Worm (Caenorhabditis elegans) whole organism, L4 larva: ENCODE measurements around the gene T06E6.15.

ENCODE experiments used
- D1046.2 ChIP-seq: fragments of 200-800 bp; sonication (Bioruptor generic); IDR thresholded peaks from 2 replicates; pipeline ENCODE4 v1.3.6; 2022; ENCODE audit warnings: missing genetic modification characterization, missing compliant biosample characterization
- T20F7.1 ChIP-seq: fragments of 200-800 bp; sonication (Bioruptor generic); optimal IDR thresholded peaks from 2 replicates; lab custom pipeline; 2018; ENCODE audit warnings: mild to moderate bottlenecking, missing genetic modification characterization, missing compliant biosample characterization
- T26A8.4 ChIP-seq: fragments of 200-800 bp; sonication (Bioruptor generic); IDR thresholded peaks from 2 replicates; pipeline ENCODE4 v1.3.6; 2022; ENCODE audit warnings: missing genetic modification characterization, missing compliant biosample characterization
- Y75B8A.6 ChIP-seq: fragments of 200-800 bp; sonication (Bioruptor generic); IDR thresholded peaks from 2 replicates; pipeline ENCODE4 v1.3.6; 2022; ENCODE audit warnings: missing genetic modification reagents, missing genetic modification characterization, missing compliant biosample characterization
- daf-16 ChIP-seq, 3 experiments: sonication (generic microtip); optimal IDR thresholded peaks; 2 replicates each; lab custom pipeline; 2016 to 2017; ENCODE audit warnings: missing genetic modification characterization in 3 of 3, missing genetic modification reagents in 3 of 3, mild to moderate bottlenecking in 2 of 3, missing compliant biosample characterization in 2 of 3, missing biosample characterization in 1 of 3, moderate library complexity in 1 of 3
- dmd-6 ChIP-seq: fragments of 200-800 bp; sonication (Bioruptor generic); IDR thresholded peaks from 2 replicates; pipeline ENCODE4 v1.3.6; 2022; ENCODE audit warnings: missing genetic modification reagents, missing genetic modification characterization, missing compliant biosample characterization
- dpl-1 ChIP-seq: fragments of 150-350 bp; optimal IDR thresholded peaks from 2 replicates; lab custom pipeline; 2014; ENCODE audit warnings: missing biosample characterization, missing genetic modification reagents, missing genetic modification characterization
- dve-1 ChIP-seq: sonication (generic microtip); optimal IDR thresholded peaks from 2 replicates; lab custom pipeline; 2017; ENCODE audit warnings: antibody characterized with exemption, mild to moderate bottlenecking, missing genetic modification characterization, missing compliant biosample characterization; ENCODE audit not compliant: insufficient read depth
- egl-43 ChIP-seq: fragments of 200-800 bp; sonication (Bioruptor generic); IDR thresholded peaks from 2 replicates; pipeline ENCODE4 v1.3.6; 2022; ENCODE audit warnings: missing genetic modification reagents, missing genetic modification characterization, missing compliant biosample characterization
- gei-8 ChIP-seq: fragments of 200-800 bp; sonication (Bioruptor generic); optimal IDR thresholded peaks from 2 replicates; lab custom pipeline; 2018; ENCODE audit warnings: mild to moderate bottlenecking, missing genetic modification characterization, missing compliant biosample characterization
- hif-1 ChIP-seq, 2 experiments: sonication (generic microtip); optimal IDR thresholded peaks; 2 replicates each; lab custom pipeline; 2016 to 2017; ENCODE audit warnings: missing compliant biosample characterization in 2 of 2, missing genetic modification characterization in 2 of 2, missing genetic modification reagents in 2 of 2, missing genotype in 2 of 2, mild to moderate bottlenecking in 1 of 2
- hlh-11 ChIP-seq: fragments of 200-800 bp; sonication (Bioruptor generic); optimal IDR thresholded peaks from 2 replicates; lab custom pipeline; 2018; ENCODE audit warnings: mild to moderate bottlenecking, missing genetic modification characterization, missing compliant biosample characterization
- hmg-1.1 ChIP-seq: fragments of 200-800 bp; sonication (Bioruptor generic); IDR thresholded peaks from 2 replicates; pipeline ENCODE4 v1.3.6; 2022; ENCODE audit warnings: missing genetic modification reagents, missing genetic modification characterization, missing compliant biosample characterization
- lin-1 ChIP-seq: fragments of 200-800 bp; sonication (Bioruptor generic); IDR thresholded peaks from 2 replicates; pipeline ENCODE4 v1.3.6; 2022; ENCODE audit warnings: missing genetic modification reagents, missing genetic modification characterization, missing compliant biosample characterization
- lin-39 ChIP-seq: fragments of 150-350 bp; optimal IDR thresholded peaks from 2 replicates; lab custom pipeline; 2014; ENCODE audit warnings: missing biosample characterization, missing genetic modification reagents, missing genetic modification characterization
- lsy-2 ChIP-seq, 2 experiments: fragments of 150-350 bp in 1 of 2; sonication (generic microtip) in 1 of 2; optimal IDR thresholded peaks; 2 replicates each; lab custom pipeline; 2014 to 2017; ENCODE audit warnings: missing biosample characterization in 2 of 2, missing genetic modification characterization in 2 of 2
- madf-5 ChIP-seq, 2 experiments: fragments of 200-800 bp; sonication (Bioruptor generic); IDR thresholded peaks; 2 replicates each; pipeline ENCODE4 v1.3.6; 2022; ENCODE audit warnings: missing compliant biosample characterization in 2 of 2, missing genetic modification characterization in 2 of 2
- madf-9 ChIP-seq: fragments of 200-800 bp; sonication (Bioruptor generic); conservative IDR thresholded peaks from 2 replicates; pipeline ENCODE4 v1.3.6; 2022; ENCODE audit warnings: missing genetic modification reagents, missing genetic modification characterization, missing compliant biosample characterization
- mdl-1 ChIP-seq, 2 experiments: fragments of 150-350 bp in 1 of 2; sonication (generic microtip) in 1 of 2; optimal IDR thresholded peaks; 2 replicates each; lab custom pipeline; 2014 to 2017; ENCODE audit warnings: missing biosample characterization in 2 of 2, missing genetic modification characterization in 2 of 2
- mep-1 ChIP-seq: fragments of 150-350 bp; sonication (generic microtip); optimal IDR thresholded peaks from 3 replicates; lab custom pipeline; 2014; ENCODE audit warnings: missing biosample characterization, missing genetic modification characterization
- mxl-2 ChIP-seq: fragments of 200-800 bp; sonication (Bioruptor generic); conservative IDR thresholded peaks from 2 replicates; pipeline ENCODE4 v1.3.6; 2022; ENCODE audit warnings: missing genetic modification reagents, missing genetic modification characterization, missing compliant biosample characterization
- nhr-102 ChIP-seq: sonication (generic microtip); optimal IDR thresholded peaks from 2 replicates; lab custom pipeline; 2016; ENCODE audit warnings: mild to moderate bottlenecking, missing genetic modification characterization, moderate library complexity, missing compliant biosample characterization
- nhr-28 ChIP-seq: fragments of 150-350 bp; optimal IDR thresholded peaks from 2 replicates; lab custom pipeline; 2014; ENCODE audit warnings: missing biosample characterization, missing genetic modification characterization
- nhr-48 ChIP-seq: sonication (generic microtip); optimal IDR thresholded peaks from 2 replicates; lab custom pipeline; 2016; ENCODE audit warnings: mild to moderate bottlenecking, missing genetic modification characterization, missing compliant biosample characterization
- nhr-6 ChIP-seq: fragments of 150-350 bp; optimal IDR thresholded peaks from 2 replicates; lab custom pipeline; 2014; ENCODE audit warnings: missing biosample characterization, missing genetic modification characterization
- nhr-77 ChIP-seq: fragments of 150-350 bp; optimal IDR thresholded peaks from 2 replicates; lab custom pipeline; 2014; ENCODE audit warnings: missing biosample characterization, missing genetic modification characterization
- pqm-1 ChIP-seq: sonication (generic microtip); optimal IDR thresholded peaks from 2 replicates; lab custom pipeline; 2017; ENCODE audit warnings: missing biosample characterization, missing genetic modification characterization
- snpc-1.2 ChIP-seq: fragments of 200-800 bp; sonication (Bioruptor generic); IDR thresholded peaks from 2 replicates; pipeline ENCODE4 v1.3.6; 2022; ENCODE audit warnings: missing genetic modification reagents, missing genetic modification characterization, missing compliant biosample characterization
- spr-1 ChIP-seq: sonication (generic microtip); optimal IDR thresholded peaks from 2 replicates; lab custom pipeline; 2016; ENCODE audit warnings: mild to moderate bottlenecking, missing genetic modification characterization, missing compliant biosample characterization
- spr-3 ChIP-seq: fragments of 200-800 bp; sonication (Bioruptor generic); optimal IDR thresholded peaks from 2 replicates; lab custom pipeline; 2018; ENCODE audit warnings: mild to moderate bottlenecking, missing genetic modification characterization, missing compliant biosample characterization
- tag-97 ChIP-seq: fragments of 200-800 bp; sonication (Bioruptor generic); IDR thresholded peaks from 2 replicates; pipeline ENCODE4 v1.3.6; 2022; ENCODE audit warnings: missing genetic modification characterization, missing compliant biosample characterization
- unc-62 ChIP-seq, 3 experiments: fragments of 150-350 bp in 1 of 3; sonication (generic microtip); optimal IDR thresholded peaks in 2 of 3; peaks in 1 of 3; 1 replicate in 1 of 3; 2 replicates in 2 of 3; lab custom pipeline; 2014 to 2017; ENCODE audit warnings: missing biosample characterization in 3 of 3, missing genetic modification characterization in 3 of 3, missing genetic modification reagents in 3 of 3, missing genotype in 1 of 3
- zip-11 ChIP-seq: fragments of 200-800 bp; sonication (Bioruptor generic); IDR thresholded peaks from 2 replicates; pipeline ENCODE4 v1.3.6; 2022; ENCODE audit warnings: missing genetic modification characterization, missing compliant biosample characterization
- ztf-7 ChIP-seq: fragments of 150-350 bp; optimal IDR thresholded peaks from 2 replicates; lab custom pipeline; 2014; ENCODE audit warnings: missing biosample characterization, missing genetic modification characterization

T06E6.15 gene

ce11 chrV:15367770-15368169 is 31.8 kb downstream of the T06E6.15 start:
- TF ChIP-seq T20F7.1 (GFP tag; lab: Kevin White, UChicago) (no peak), unc-62 (GFP tag; optimal IDR thresholded peaks at IDR 0.05 in 1 of 2; lab: Kevin White, UChicago) (peak in 1 of 2 experiments; percentile 95), unc-62 (tag; optimal IDR thresholded peaks at IDR 0.05; lab: Kevin White, UChicago) (no peak)

- TF ChIP-seq nhr-28, result peak; percentile 14
Measured at ce11 chrV:15361412-15361811, 38.2 kb downstream of the T06E6.15 start, which contains the start of gene ech-1.1. Gene ech-1.1, minus strand, starts transcription at chrV:15361512.

ce11 chrV:15354648-15355047 is 44.9 kb downstream of the T06E6.15 start, which contains the start of gene C29F3.7:
Gene C29F3.7, plus strand, starts transcription at chrV:15354901.
- TF ChIP-seq hif-1 (tag; optimal IDR thresholded peaks at IDR 0.05; lab: Kevin White, UChicago) (peak in 1 of 2 experiments; percentile 58), daf-16 (GFP tag; optimal IDR thresholded peaks at IDR 0.05; lab: Kevin White, UChicago) (no peak), daf-16 (tag; optimal IDR thresholded peaks at IDR 0.05; lab: Kevin White, UChicago) (peak; percentile 96), lsy-2 (tag; optimal IDR thresholded peaks at IDR 0.05; lab: Kevin White, UChicago) (no peak), madf-9 (no peak), nhr-6 (tag; lab: Kevin White, UChicago) (peak; percentile 90), gei-8 (GFP tag; lab: Kevin White, UChicago) (no peak), nhr-48 (tag; lab: Kevin White, UChicago) (peak; percentile 91), dve-1 (tag; lab: Kevin White, UChicago) (peak; percentile 95), nhr-102 (tag; lab: Kevin White, UChicago) (no peak), pqm-1 (peak; percentile 72), nhr-28 (peak; percentile 98), T20F7.1 (GFP tag; lab: Kevin White, UChicago) (peak; percentile 68), tag-97 (GFP tag; lab: Robert Waterston, UW) (no peak), ztf-7 (peak; percentile 77), dmd-6 (GFP tag; lab: Robert Waterston, UW) (peak; percentile 99), unc-62 (GFP tag; optimal IDR thresholded peaks at IDR 0.05 in 1 of 2; lab: Kevin White, UChicago) (peak in 1 of 2 experiments; percentile 35), unc-62 (tag; optimal IDR thresholded peaks at IDR 0.05; lab: Kevin White, UChicago) (no peak), mdl-1 (tag; optimal IDR thresholded peaks at IDR 0.05; lab: Kevin White, UChicago) (peak in 1 of 2 experiments; percentile 77), mxl-2 (no peak), nhr-77 (peak; percentile 86), madf-5 (GFP tag; IDR thresholded peaks at IDR 0.05; lab: Robert Waterston, UW) (no peak), mep-1 (tag; lab: Kevin White, UChicago) (no peak), hlh-11 (tag; lab: Kevin White, UChicago) (peak; percentile 85), lin-1 (GFP tag; lab: Robert Waterston, UW) (no peak; the same call in 1 of the 2 replicates)

- no peak for TF ChIP-seq D1046.2 (GFP tag; lab: Robert Waterston, UW)
- TF ChIP-seq T26A8.4 (GFP tag; lab: Robert Waterston, UW), result no peak
- TF ChIP-seq dmd-6 (GFP tag; lab: Robert Waterston, UW), result no peak
- no peak for TF ChIP-seq hlh-11 (tag; lab: Kevin White, UChicago)
- TF ChIP-seq zip-11 (GFP tag; lab: Robert Waterston, UW), result no peak
- no peak for TF ChIP-seq daf-16 (GFP tag; optimal IDR thresholded peaks at IDR 0.05; lab: Kevin White, UChicago)
- TF ChIP-seq daf-16 (tag; optimal IDR thresholded peaks at IDR 0.05; lab: Kevin White, UChicago), result no peak
- no peak for TF ChIP-seq nhr-77
- no peak for TF ChIP-seq Y75B8A.6 (GFP tag; lab: Robert Waterston, UW)
- no peak for TF ChIP-seq egl-43
- no peak for TF ChIP-seq lin-39
- no peak for TF ChIP-seq snpc-1.2 (GFP tag; lab: Robert Waterston, UW)
- no peak for TF ChIP-seq madf-9
- no peak for TF ChIP-seq dpl-1 (GFP tag; lab: Kevin White, UChicago)
- no peak for TF ChIP-seq spr-1
- TF ChIP-seq hmg-1.1 (GFP tag; lab: Robert Waterston, UW), result no peak
- no peak for TF ChIP-seq nhr-48 (tag; lab: Kevin White, UChicago)
- no peak for TF ChIP-seq spr-3
Measured at ce11 chrV:15352376-15352775, 47.2 kb downstream of the T06E6.15 start, which contains the start of gene srx-58. Gene srx-58, plus strand, starts transcription at chrV:15352676.
